Worm (Caenorhabditis elegans) whole organism, L1 larva: ENCODE data around the gene EGAP1.5.

Source experiments
- ama-1 ChIP-seq: fragments of 150-350 bp; optimal IDR thresholded peaks from 2 replicates; lab custom pipeline; 2014
- dsc-1 ChIP-seq: sonication (generic microtip); optimal IDR thresholded peaks from 2 replicates; lab custom pipeline; 2016; ENCODE audit warnings: mild to moderate bottlenecking, missing genetic modification characterization, missing compliant biosample characterization
- elt-3 ChIP-seq, 6 experiments: fragments of 150-350 bp in 1 of 6; sonication (generic microtip); optimal IDR thresholded peaks; 2 replicates each; lab custom pipeline; 2017 to 2018; ENCODE audit warnings: missing biosample characterization in 6 of 6, missing genetic modification characterization in 6 of 6, inconsistent platforms in 1 of 6
- fos-1 ChIP-seq: fragments of 150-350 bp; optimal IDR thresholded peaks from 2 replicates; lab custom pipeline; 2014; ENCODE audit warnings: missing biosample characterization, missing genetic modification characterization
- lin-13 ChIP-seq: fragments of 150-350 bp; optimal IDR thresholded peaks from 2 replicates; lab custom pipeline; 2014; ENCODE audit warnings: missing biosample characterization, missing genetic modification reagents, missing genetic modification characterization
- lir-3 ChIP-seq: sonication (generic microtip); optimal IDR thresholded peaks from 2 replicates; lab custom pipeline; 2016; ENCODE audit warnings: mild to moderate bottlenecking, missing genetic modification characterization, moderate library complexity, missing compliant biosample characterization; ENCODE audit not compliant: poor library complexity
- nhr-12 ChIP-seq: sonication (generic microtip); optimal IDR thresholded peaks from 2 replicates; lab custom pipeline; 2017; ENCODE audit warnings: missing biosample characterization, missing genetic modification characterization
- snpc-4 ChIP-seq: fragments of 150-350 bp; optimal IDR thresholded peaks from 2 replicates; lab custom pipeline; 2014; ENCODE audit warnings: missing biosample characterization, missing genetic modification characterization
- sup-37 ChIP-seq: fragments of 200-800 bp; sonication (Bioruptor generic); optimal IDR thresholded peaks from 2 replicates; lab custom pipeline; 2018; ENCODE audit warnings: mild to moderate bottlenecking, missing genetic modification characterization, missing compliant biosample characterization
- swsn-7 ChIP-seq: sonication (generic microtip); optimal IDR thresholded peaks from 2 replicates; lab custom pipeline; 2016; ENCODE audit warnings: missing genetic modification characterization, missing compliant biosample characterization
- unc-62 ChIP-seq: fragments of 150-350 bp; optimal IDR thresholded peaks from 2 replicates; lab custom pipeline; 2014; ENCODE audit warnings: missing biosample characterization, missing genetic modification reagents, missing genetic modification characterization
- zag-1 ChIP-seq: fragments of 150-350 bp; optimal IDR thresholded peaks from 2 replicates; lab custom pipeline; 2014; ENCODE audit warnings: missing biosample characterization, missing genetic modification characterization

ce11 chrIII:5915926-5916325 is 15.6 kb upstream of the EGAP1.5 start:
- no peak for TF ChIP-seq fos-1 (tag; lab: Kevin White, UChicago)
- no peak for TF ChIP-seq elt-3 (tag; optimal IDR thresholded peaks at IDR 0.05; lab: Kevin White, UChicago)
- no peak for TF ChIP-seq nhr-12
- no peak for TF ChIP-seq snpc-4
- TF ChIP-seq unc-62 (GFP tag; lab: Kevin White, UChicago): no peak
- no peak for TF ChIP-seq ama-1 (lab: Kevin White, UChicago)
- TF ChIP-seq lir-3 (tag; lab: Kevin White, UChicago): no peak
- no peak for TF ChIP-seq zag-1
- TF ChIP-seq sup-37 (GFP tag; lab: Kevin White, UChicago): no peak
- TF ChIP-seq lin-13: no peak
- TF ChIP-seq swsn-7 (tag; lab: Kevin White, UChicago): no peak
- TF ChIP-seq dsc-1 (tag; lab: Kevin White, UChicago): no peak
